Fruit fly (Drosophila melanogaster) whole organism, pupa: ENCODE results near the gene Arfip.

Experiments used
- CG10348 ChIP-seq: fragments of 200-800 bp; sonication (Bioruptor generic); IDR thresholded peaks from 2 replicates; pipeline ENCODE4 v1.3.6; 2022; ENCODE audit warnings: missing biosample characterization, missing genetic modification characterization
- CG12605 ChIP-seq: fragments of 200-800 bp; sonication (Bioruptor generic); IDR thresholded peaks from 2 replicates; pipeline ENCODE4 v1.3.6; 2022; ENCODE audit warnings: missing biosample characterization, missing genetic modification characterization
- CG13204 ChIP-seq: fragments of 200-800 bp; sonication (Bioruptor generic); optimal IDR thresholded peaks from 2 replicates; lab custom pipeline; 2018; ENCODE audit warnings: missing biosample characterization, mild to moderate bottlenecking, missing genetic modification characterization, moderate library complexity
- CG17806 ChIP-seq: fragments of 200-800 bp; sonication (Bioruptor generic); optimal IDR thresholded peaks from 2 replicates; lab custom pipeline; 2018; ENCODE audit warnings: missing biosample characterization, mild to moderate bottlenecking, missing genetic modification characterization, moderate library complexity
- CG32121 ChIP-seq: fragments of 200-800 bp; sonication (Bioruptor generic); IDR thresholded peaks from 2 replicates; pipeline ENCODE4 v1.3.6; 2022; ENCODE audit warnings: missing biosample characterization, missing genetic modification characterization
- CG4496 ChIP-seq: fragments of 200-800 bp; sonication (Bioruptor generic); IDR thresholded peaks from 3 replicates; pipeline ENCODE4 v1.3.6; 2022; ENCODE audit warnings: missing biosample characterization, missing genetic modification characterization
- CG8301 ChIP-seq: fragments of 200-800 bp; sonication (Bioruptor generic); optimal IDR thresholded peaks from 2 replicates; lab custom pipeline; 2018; ENCODE audit warnings: missing biosample characterization, mild to moderate bottlenecking, missing genetic modification characterization
- CG9948 ChIP-seq: fragments of 200-800 bp; sonication (Bioruptor generic); optimal IDR thresholded peaks from 2 replicates; lab custom pipeline; 2018; ENCODE audit warnings: missing biosample characterization, mild to moderate bottlenecking, missing genetic modification characterization, moderate library complexity
- D1 ChIP-seq: fragments of 200-800 bp; sonication (Bioruptor generic); optimal IDR thresholded peaks from 2 replicates; lab custom pipeline; 2018; ENCODE audit warnings: missing biosample characterization, mild to moderate bottlenecking, missing genetic modification characterization, moderate library complexity
- EcR ChIP-seq: fragments of 200-800 bp; sonication (Bioruptor generic); optimal IDR thresholded peaks from 3 replicates; lab custom pipeline; 2019; ENCODE audit warnings: missing biosample characterization, missing genetic modification characterization, mild to moderate bottlenecking, moderate library complexity, missing genetic modification reagents
- Ets98B ChIP-seq: fragments of 200-800 bp; sonication (Bioruptor generic); IDR thresholded peaks from 2 replicates; pipeline ENCODE4 v1.3.6; 2022; ENCODE audit warnings: missing biosample characterization, missing genetic modification characterization
- Snoo ChIP-seq: fragments of 200-800 bp; sonication (Bioruptor generic); optimal IDR thresholded peaks from 3 replicates; lab custom pipeline; 2017; ENCODE audit warnings: missing biosample characterization, mild to moderate bottlenecking, missing genetic modification characterization, inconsistent platforms
- fd96Ca ChIP-seq: fragments of 200-800 bp; sonication (Bioruptor generic); IDR thresholded peaks from 3 replicates; pipeline ENCODE4 v1.3.6; 2022; ENCODE audit warnings: missing biosample characterization, missing genetic modification characterization

- TF ChIP-seq Ets98B (GFP tag; lab: Robert Waterston, UW): no peak
- TF ChIP-seq Snoo (tag; lab: Kevin White, UChicago): no peak
- TF ChIP-seq CG8301 (tag; lab: Kevin White, UChicago): no peak
- no peak for TF ChIP-seq fd96Ca (GFP tag; lab: Robert Waterston, UW)
- TF ChIP-seq CG9948 (tag; lab: Kevin White, UChicago): no peak
- TF ChIP-seq CG12605 (GFP tag; lab: Robert Waterston, UW): no peak
- no peak for TF ChIP-seq CG10348
- TF ChIP-seq CG13204 (GFP tag; lab: Kevin White, UChicago): no peak
- no peak for TF ChIP-seq EcR (GFP tag; lab: Kevin White, UChicago)
- no peak for TF ChIP-seq D1 (tag; lab: Kevin White, UChicago)
- TF ChIP-seq CG17806: no peak
- no peak for TF ChIP-seq CG32121 (GFP tag; lab: Robert Waterston, UW)
- no peak for TF ChIP-seq CG4496 (GFP tag; lab: Robert Waterston, UW)
Observed at dm6 chr3R:11195792-11196191, 39.0 kb downstream of the Arfip start, which contains the start of gene CG18577.
